Fruit fly (Drosophila melanogaster) whole organism, pupa: ENCODE measurements around the gene Mis12.

Experiments used
- CG10348 ChIP-seq: fragments of 200-800 bp; sonication (Bioruptor generic); IDR thresholded peaks from 2 replicates; pipeline ENCODE4 v1.3.6; 2022; ENCODE audit warnings: missing biosample characterization, missing genetic modification characterization
- CG13204 ChIP-seq: fragments of 200-800 bp; sonication (Bioruptor generic); optimal IDR thresholded peaks from 2 replicates; lab custom pipeline; 2018; ENCODE audit warnings: missing biosample characterization, mild to moderate bottlenecking, missing genetic modification characterization, moderate library complexity
- CG14655 ChIP-seq: fragments of 200-800 bp; sonication (Bioruptor generic); optimal IDR thresholded peaks from 3 replicates; lab custom pipeline; 2017; ENCODE audit warnings: mild to moderate bottlenecking, missing biosample characterization, missing genetic modification reagents, missing genetic modification characterization
- CG15710 ChIP-seq: fragments of 200-800 bp; sonication (Bioruptor generic); optimal IDR thresholded peaks from 2 replicates; lab custom pipeline; 2018; ENCODE audit warnings: missing biosample characterization, mild to moderate bottlenecking, missing genetic modification characterization, moderate library complexity
- CG32121 ChIP-seq: fragments of 200-800 bp; sonication (Bioruptor generic); IDR thresholded peaks from 2 replicates; pipeline ENCODE4 v1.3.6; 2022; ENCODE audit warnings: missing biosample characterization, missing genetic modification characterization
- CG34367 ChIP-seq: fragments of 200-800 bp; sonication (Bioruptor generic); optimal IDR thresholded peaks from 2 replicates; lab custom pipeline; 2018; ENCODE audit warnings: missing biosample characterization, mild to moderate bottlenecking, missing genetic modification characterization
- CG4496 ChIP-seq: fragments of 200-800 bp; sonication (Bioruptor generic); IDR thresholded peaks from 3 replicates; pipeline ENCODE4 v1.3.6; 2022; ENCODE audit warnings: missing biosample characterization, missing genetic modification characterization
- CG8159 ChIP-seq: fragments of 200-800 bp; sonication (Bioruptor generic); optimal IDR thresholded peaks from 3 replicates; lab custom pipeline; 2018; ENCODE audit warnings: missing biosample characterization, mild to moderate bottlenecking, missing genetic modification characterization, moderate library complexity
- CG8301 ChIP-seq: fragments of 200-800 bp; sonication (Bioruptor generic); optimal IDR thresholded peaks from 2 replicates; lab custom pipeline; 2018; ENCODE audit warnings: missing biosample characterization, mild to moderate bottlenecking, missing genetic modification characterization
- EcR ChIP-seq: fragments of 200-800 bp; sonication (Bioruptor generic); optimal IDR thresholded peaks from 3 replicates; lab custom pipeline; 2019; ENCODE audit warnings: missing biosample characterization, missing genetic modification characterization, mild to moderate bottlenecking, moderate library complexity, missing genetic modification reagents

dm6 chr3L:6977391-6977790 is 8.5 kb upstream of the Mis12 start:
- TF ChIP-seq CG15710 (tag; lab: Kevin White, UChicago) = peak; percentile 64
- no peak for TF ChIP-seq CG10348 (GFP tag; lab: Robert Waterston, UW)
- TF ChIP-seq EcR (GFP tag; lab: Kevin White, UChicago) = peak; percentile 25
- TF ChIP-seq CG4496 = peak; percentile 71
- TF ChIP-seq CG13204 (GFP tag; lab: Kevin White, UChicago) = no peak
- peak; percentile 38 for TF ChIP-seq CG34367 (tag; lab: Kevin White, UChicago)
- peak; percentile 75 for TF ChIP-seq CG8159 (tag; lab: Kevin White, UChicago)
- TF ChIP-seq CG14655 (GFP tag; lab: Kevin White, UChicago) = peak; percentile 76
- peak; percentile 83 for TF ChIP-seq CG32121 (GFP tag; lab: Robert Waterston, UW)
- peak; percentile 59 for TF ChIP-seq CG8301 (tag; lab: Kevin White, UChicago)
